Fruit fly (Drosophila melanogaster) whole organism, adult: ENCODE data around the gene CG7191.
A peak's percentile ranks its signal among the peaks of the same experiment; 100 is the strongest.

ENCODE experiments used
- CG1620 ChIP-seq: fragments of 200-800 bp; sonication (Bioruptor generic); optimal IDR thresholded peaks from 2 replicates; lab custom pipeline; 2016; ENCODE audit warnings: missing biosample characterization, missing genetic modification characterization
- CG7045 ChIP-seq: fragments of 200-800 bp; sonication (Bioruptor generic); optimal IDR thresholded peaks from 2 replicates; lab custom pipeline; 2017; ENCODE audit warnings: missing biosample characterization, mild to moderate bottlenecking, missing genetic modification characterization
- Crg-1 ChIP-seq: fragments of 200-800 bp; sonication (Bioruptor generic); optimal IDR thresholded peaks from 2 replicates; lab custom pipeline; 2016; ENCODE audit warnings: missing biosample characterization, missing genetic modification characterization
- Hr96 ChIP-seq: fragments of 200-800 bp; sonication (Bioruptor generic); optimal IDR thresholded peaks from 2 replicates; lab custom pipeline; 2016; ENCODE audit warnings: missing biosample characterization, missing genetic modification characterization
- cic ChIP-seq: fragments of 200-800 bp; sonication (Bioruptor generic); optimal IDR thresholded peaks from 2 replicates; lab custom pipeline; 2017; ENCODE audit warnings: missing biosample characterization, mild to moderate bottlenecking, missing genetic modification characterization, moderate library complexity
- cnc ChIP-seq, 2 experiments: fragments of >200 bp; optimal IDR thresholded peaks; 2 replicates each; lab custom pipeline; 2017
- kay ChIP-seq: fragments of 200-800 bp; sonication (Bioruptor generic); peaks from one replicate; lab custom pipeline; 2016; ENCODE audit warnings: missing biosample characterization, missing genetic modification characterization, borderline replicate concordance
- ovo ChIP-seq: fragments of 200-800 bp; sonication (Bioruptor generic); optimal IDR thresholded peaks from 2 replicates; lab custom pipeline; 2016; ENCODE audit warnings: missing biosample characterization, missing genetic modification characterization

dm6 chr2L:7811249-7812002, 44.0 kb downstream of the CG7191 start, which contains the start of gene LanB1:
- TF ChIP-seq ovo (no peak), cnc (optimal IDR thresholded peaks at IDR 0.05; lab: Kevin White, UChicago) (no peak), CG7045 (GFP tag; lab: Kevin White, UChicago) (no peak), Hr96 (no peak), CG1620 (no peak), Crg-1 (GFP tag; lab: Kevin White, UChicago) (no peak), kay (peak; percentile 22), cic (GFP tag; lab: Kevin White, UChicago) (no peak)
